Worm (Caenorhabditis elegans) whole organism, late embryonic: Measurements from ENCODE around the gene F49E12.7.

Experiments
- C08G9.2 ChIP-seq: sonication (generic microtip); optimal IDR thresholded peaks from 2 replicates; lab custom pipeline; 2016; ENCODE audit warnings: mild to moderate bottlenecking, missing genetic modification characterization, moderate library complexity, missing compliant biosample characterization
- F13H6.1 ChIP-seq: sonication (generic microtip); optimal IDR thresholded peaks from 2 replicates; lab custom pipeline; 2016; ENCODE audit warnings: missing genetic modification characterization, missing compliant biosample characterization
- T23F11.4 ChIP-seq: fragments of 200-800 bp; sonication (Bioruptor generic); optimal IDR thresholded peaks from 2 replicates; lab custom pipeline; 2018; ENCODE audit warnings: mild to moderate bottlenecking, missing genetic modification characterization, missing compliant biosample characterization
- ceh-14 ChIP-seq: sonication (generic microtip); optimal IDR thresholded peaks from 2 replicates; lab custom pipeline; 2016; ENCODE audit warnings: missing genotype, missing genetic modification characterization, missing compliant biosample characterization
- ceh-18 ChIP-seq: sonication (generic microtip); optimal IDR thresholded peaks from 2 replicates; lab custom pipeline; 2016; ENCODE audit warnings: missing genetic modification characterization, missing compliant biosample characterization
- ceh-19 ChIP-seq: fragments of 200-800 bp; sonication (Bioruptor generic); optimal IDR thresholded peaks from 2 replicates; lab custom pipeline; 2018; ENCODE audit warnings: mild to moderate bottlenecking, missing genetic modification characterization, missing compliant biosample characterization
- ceh-2 ChIP-seq: sonication (generic microtip); optimal IDR thresholded peaks from 2 replicates; lab custom pipeline; 2016; ENCODE audit warnings: missing genotype, missing genetic modification characterization, missing compliant biosample characterization
- ceh-22 ChIP-seq: sonication (generic microtip); optimal IDR thresholded peaks from 2 replicates; lab custom pipeline; 2017; ENCODE audit warnings: missing biosample characterization, missing genetic modification characterization
- ceh-24 ChIP-seq: sonication (generic microtip); optimal IDR thresholded peaks from 2 replicates; lab custom pipeline; 2016; ENCODE audit warnings: mild to moderate bottlenecking, missing genetic modification characterization, missing compliant biosample characterization
- ceh-31 ChIP-seq: sonication (generic microtip); optimal IDR thresholded peaks from 2 replicates; lab custom pipeline; 2016; ENCODE audit warnings: missing genetic modification characterization, missing compliant biosample characterization
- ceh-34 ChIP-seq: sonication (generic microtip); optimal IDR thresholded peaks from 2 replicates; lab custom pipeline; 2016; ENCODE audit warnings: mild to moderate bottlenecking, missing genetic modification characterization, missing compliant biosample characterization
- ceh-9 ChIP-seq: sonication (generic microtip); optimal IDR thresholded peaks from 2 replicates; lab custom pipeline; 2016; ENCODE audit warnings: mild to moderate bottlenecking, missing genetic modification characterization, inconsistent platforms, missing compliant biosample characterization
- dmd-4 ChIP-seq: sonication (generic microtip); optimal IDR thresholded peaks from 2 replicates; lab custom pipeline; 2016; ENCODE audit warnings: borderline replicate concordance, missing genetic modification characterization, missing compliant biosample characterization
- elt-2 ChIP-seq: sonication (generic microtip); optimal IDR thresholded peaks from 2 replicates; lab custom pipeline; 2016; ENCODE audit warnings: missing genetic modification reagents, missing genetic modification characterization, missing compliant biosample characterization
- ets-4 ChIP-seq: sonication (generic microtip); optimal IDR thresholded peaks from 2 replicates; lab custom pipeline; 2016; ENCODE audit warnings: missing genetic modification characterization, missing compliant biosample characterization
- eyg-1 ChIP-seq: sonication (generic microtip); optimal IDR thresholded peaks from 2 replicates; lab custom pipeline; 2016; ENCODE audit warnings: missing genotype, missing genetic modification characterization, missing compliant biosample characterization
- fax-1 ChIP-seq: sonication (generic microtip); optimal IDR thresholded peaks from 2 replicates; lab custom pipeline; 2016; ENCODE audit warnings: missing genotype, missing genetic modification characterization, missing compliant biosample characterization
- fkh-6 ChIP-seq: sonication (generic microtip); optimal IDR thresholded peaks from 2 replicates; lab custom pipeline; 2016; ENCODE audit warnings: missing genetic modification characterization, missing compliant biosample characterization
- hlh-13 ChIP-seq: fragments of 200-800 bp; sonication (Bioruptor generic); optimal IDR thresholded peaks from 2 replicates; lab custom pipeline; 2018; ENCODE audit warnings: mild to moderate bottlenecking, missing genetic modification characterization, missing compliant biosample characterization
- hlh-8 ChIP-seq: sonication (generic microtip); optimal IDR thresholded peaks from 2 replicates; lab custom pipeline; 2016; ENCODE audit warnings: missing genotype, missing genetic modification characterization, missing compliant biosample characterization
- lin-11 ChIP-seq: fragments of 200-800 bp; sonication (Bioruptor generic); optimal IDR thresholded peaks from 2 replicates; lab custom pipeline; 2018; ENCODE audit warnings: mild to moderate bottlenecking, missing genetic modification characterization, missing compliant biosample characterization
- madf-2 ChIP-seq: sonication (generic microtip); optimal IDR thresholded peaks from 2 replicates; lab custom pipeline; 2017; ENCODE audit warnings: missing genetic modification characterization, missing compliant biosample characterization
- nfya-1 ChIP-seq: sonication (generic microtip); optimal IDR thresholded peaks from 2 replicates; lab custom pipeline; 2017; ENCODE audit warnings: missing genetic modification characterization, mild to moderate bottlenecking, missing compliant biosample characterization, antibody characterized with exemption, moderate library complexity
- nhr-11 ChIP-seq: fragments of 150-350 bp; optimal IDR thresholded peaks from 2 replicates; lab custom pipeline; 2014; ENCODE audit warnings: missing biosample characterization, missing genetic modification characterization
- nhr-232 ChIP-seq: sonication (generic microtip); optimal IDR thresholded peaks from 2 replicates; lab custom pipeline; 2016; ENCODE audit warnings: missing genetic modification characterization, missing compliant biosample characterization
- npax-4 ChIP-seq: sonication (generic microtip); optimal IDR thresholded peaks from 2 replicates; lab custom pipeline; 2016; ENCODE audit warnings: missing genetic modification characterization, missing compliant biosample characterization
- odd-2 ChIP-seq: sonication (generic microtip); optimal IDR thresholded peaks from 2 replicates; lab custom pipeline; 2017; ENCODE audit warnings: antibody characterized with exemption, mild to moderate bottlenecking, missing genetic modification characterization, missing compliant biosample characterization
- pag-3 ChIP-seq: sonication (generic microtip); optimal IDR thresholded peaks from 2 replicates; lab custom pipeline; 2016; ENCODE audit warnings: missing compliant biosample characterization, missing genetic modification characterization, borderline replicate concordance
- pat-9 ChIP-seq: fragments of 200-800 bp; sonication (Bioruptor generic); optimal IDR thresholded peaks from 2 replicates; lab custom pipeline; 2018; ENCODE audit warnings: mild to moderate bottlenecking, missing genetic modification characterization, moderate library complexity, missing compliant biosample characterization
- pax-1 ChIP-seq: fragments of 150-350 bp; optimal IDR thresholded peaks from 2 replicates; lab custom pipeline; 2014; ENCODE audit warnings: missing biosample characterization, missing genetic modification characterization
- pha-2 ChIP-seq: sonication (generic microtip); optimal IDR thresholded peaks from 2 replicates; lab custom pipeline; 2017; ENCODE audit warnings: mild to moderate bottlenecking, missing genetic modification characterization, missing compliant biosample characterization
- pqm-1 ChIP-seq: sonication (generic microtip); optimal IDR thresholded peaks from 2 replicates; lab custom pipeline; 2016; ENCODE audit warnings: missing genetic modification characterization, missing compliant biosample characterization
- pros-1 ChIP-seq: fragments of 150-350 bp; optimal IDR thresholded peaks from 2 replicates; lab custom pipeline; 2014; ENCODE audit warnings: missing biosample characterization, missing genetic modification reagents, missing genetic modification characterization
- ref-2 ChIP-seq: sonication (generic microtip); optimal IDR thresholded peaks from 2 replicates; lab custom pipeline; 2016; ENCODE audit warnings: missing genetic modification characterization, missing compliant biosample characterization
- syd-9 ChIP-seq: sonication (generic microtip); optimal IDR thresholded peaks from 2 replicates; lab custom pipeline; 2016; ENCODE audit warnings: mild to moderate bottlenecking, missing genetic modification characterization, moderate library complexity, missing compliant biosample characterization
- tbx-7 ChIP-seq: sonication (generic microtip); optimal IDR thresholded peaks from 2 replicates; lab custom pipeline; 2016; ENCODE audit warnings: missing genotype, missing genetic modification characterization, missing compliant biosample characterization
- ttx-3 ChIP-seq: sonication (generic microtip); optimal IDR thresholded peaks from 2 replicates; lab custom pipeline; 2016; ENCODE audit warnings: missing genetic modification reagents, missing genetic modification characterization, missing compliant biosample characterization
- unc-42 ChIP-seq: sonication (generic microtip); optimal IDR thresholded peaks from 2 replicates; lab custom pipeline; 2016; ENCODE audit warnings: missing genotype, missing genetic modification characterization, missing compliant biosample characterization
- unc-86 ChIP-seq: sonication (generic microtip); optimal IDR thresholded peaks from 2 replicates; lab custom pipeline; 2016; ENCODE audit warnings: missing genetic modification characterization, missing compliant biosample characterization
- ztf-16 ChIP-seq: sonication (generic microtip); optimal IDR thresholded peaks from 2 replicates; lab custom pipeline; 2017; ENCODE audit warnings: missing genetic modification characterization, missing compliant biosample characterization

Gene F49E12.7

DNA sequence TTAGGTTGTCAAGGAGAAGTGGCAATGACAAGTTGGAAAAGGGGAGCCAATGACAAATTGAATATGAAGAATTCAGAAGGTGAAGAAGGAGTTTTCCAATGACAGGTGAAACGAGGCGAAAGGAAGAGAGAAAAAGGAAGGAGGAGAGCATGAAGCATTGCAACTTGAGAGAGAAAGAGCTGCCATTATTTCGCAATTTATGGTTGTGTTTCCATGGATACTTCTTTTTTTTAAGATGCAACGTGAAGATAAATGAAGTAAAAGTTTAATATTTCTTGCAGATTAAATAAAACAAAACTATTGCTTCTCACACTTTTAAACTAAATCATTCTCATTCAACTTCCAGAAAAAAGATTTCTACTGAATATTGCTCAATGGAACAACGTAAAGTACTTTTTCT, 1.7 kb downstream of the F49E12.7 start, which contains the start of gene F49E12.8:
TSS of gene F49E12.8 (minus strand) at position 101 of the 400 bp plus-strand sequence.
- TF ChIP-seq dmd-4 (tag; lab: Kevin White, UChicago) (no peak), fax-1 (no peak), pax-1 (no peak), eyg-1 (tag; lab: Kevin White, UChicago) (no peak), unc-86 (tag; lab: Kevin White, UChicago) (no peak), nfya-1 (tag; lab: Kevin White, UChicago) (no peak), pros-1 (no peak), hlh-13 (GFP tag; lab: Kevin White, UChicago) (no peak), ttx-3 (no peak), pag-3 (tag; lab: Kevin White, UChicago) (no peak), lin-11 (tag; lab: Kevin White, UChicago) (no peak), npax-4 (tag; lab: Kevin White, UChicago) (no peak), nhr-232 (no peak), madf-2 (tag; lab: Kevin White, UChicago) (no peak), ceh-31 (tag; lab: Kevin White, UChicago) (no peak), ceh-9 (no peak), hlh-8 (no peak), fkh-6 (tag; lab: Kevin White, UChicago) (no peak), odd-2 (no peak), ceh-18 (no peak)

DNA sequence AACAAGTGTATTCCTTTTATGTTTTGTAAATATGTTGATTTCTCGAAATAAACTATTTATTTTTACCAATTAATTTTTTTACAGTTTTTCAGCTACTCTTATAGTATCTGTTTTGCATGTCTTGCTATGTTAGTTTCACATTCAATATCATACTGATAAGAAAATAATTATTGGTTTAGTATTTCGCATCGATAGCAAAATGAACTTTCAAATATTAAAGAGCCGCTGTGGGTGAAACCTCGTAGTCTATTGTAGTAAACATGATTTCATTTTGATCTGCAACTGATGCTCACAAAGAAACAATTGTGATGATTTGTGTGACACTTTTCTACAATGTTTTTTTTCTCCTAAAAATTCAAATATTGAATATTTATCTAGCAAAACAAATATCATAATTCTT, 3.7 kb downstream of the F49E12.7 start:
- TF ChIP-seq ceh-2, result no peak
- TF ChIP-seq ets-4 (tag; lab: Kevin White, UChicago), result no peak
- no peak for TF ChIP-seq unc-42 (tag; lab: Kevin White, UChicago)
- no peak for TF ChIP-seq tbx-7 (tag; lab: Kevin White, UChicago)
- TF ChIP-seq ceh-14 (tag; lab: Kevin White, UChicago), result no peak
- TF ChIP-seq ceh-9, result no peak
- TF ChIP-seq elt-2, result no peak
- TF ChIP-seq hlh-8, result no peak
- no peak for TF ChIP-seq pax-1
- no peak for TF ChIP-seq ceh-24 (tag; lab: Kevin White, UChicago)
- TF ChIP-seq F13H6.1 (tag; lab: Kevin White, UChicago), result no peak

DNA sequence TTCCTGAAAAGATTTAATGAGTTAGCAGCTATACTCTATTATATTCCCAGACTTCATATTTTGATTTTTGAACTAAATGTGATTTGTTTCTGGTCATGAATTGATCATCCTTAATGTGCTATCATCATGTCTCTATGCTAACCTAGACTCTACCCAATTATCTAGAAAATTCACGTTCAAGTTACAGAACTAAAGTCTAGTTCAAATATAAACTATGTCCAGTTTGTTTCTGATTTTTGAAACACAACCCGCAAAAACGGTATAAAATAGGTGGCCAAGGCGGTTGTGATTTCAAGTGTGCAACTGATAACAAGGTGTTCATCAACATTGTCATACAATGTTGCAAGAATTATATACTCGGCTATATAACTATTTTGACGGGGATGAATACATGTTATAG, 5.2 kb downstream of the F49E12.7 start, which contains the start of gene F49E12.10:
TSS of gene F49E12.10 (plus strand) at position 301 of the 400 bp plus-strand sequence.
- no peak for TF ChIP-seq pros-1
- TF ChIP-seq dmd-4 (tag; lab: Kevin White, UChicago), result no peak
- TF ChIP-seq ceh-22 (tag; lab: Kevin White, UChicago), result no peak
- TF ChIP-seq nhr-11 (tag; lab: Kevin White, UChicago), result no peak
- TF ChIP-seq pqm-1 (tag; lab: Kevin White, UChicago), result no peak
- TF ChIP-seq pat-9 (tag; lab: Kevin White, UChicago), result no peak

DNA sequence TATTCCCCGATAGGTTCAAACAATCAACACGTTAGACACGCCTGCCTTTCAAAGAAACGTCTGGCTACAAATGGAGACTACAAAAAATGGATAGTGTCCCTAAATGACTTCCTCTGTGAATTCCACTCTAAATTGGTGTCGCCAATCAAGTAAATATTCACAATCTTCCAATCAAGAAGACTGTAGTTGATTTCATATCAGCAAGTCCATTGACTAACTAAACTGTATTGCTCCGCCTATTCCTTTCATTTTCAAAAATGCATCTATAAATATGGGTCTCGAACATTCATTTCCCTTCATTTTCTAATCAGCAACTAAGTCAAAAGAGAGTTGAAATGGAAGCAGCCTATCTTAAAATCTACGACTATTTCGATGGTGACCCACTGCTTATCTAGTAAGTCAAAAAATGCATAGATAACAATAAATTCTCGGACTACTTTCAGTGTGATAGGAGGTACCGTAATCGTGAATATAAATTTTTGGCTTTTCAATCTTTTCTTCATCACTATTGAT, 7.9 kb downstream of the F49E12.7 start, which contains the start of gene drd-1:
TSS of gene drd-1 (plus strand) at position 51 of the 513 bp plus-strand sequence.
- TF ChIP-seq fax-1 (no peak), elt-2 (peak; percentile 68), nfya-1 (tag; lab: Kevin White, UChicago) (no peak), ceh-31 (tag; lab: Kevin White, UChicago) (no peak), ztf-16 (no peak)

DNA sequence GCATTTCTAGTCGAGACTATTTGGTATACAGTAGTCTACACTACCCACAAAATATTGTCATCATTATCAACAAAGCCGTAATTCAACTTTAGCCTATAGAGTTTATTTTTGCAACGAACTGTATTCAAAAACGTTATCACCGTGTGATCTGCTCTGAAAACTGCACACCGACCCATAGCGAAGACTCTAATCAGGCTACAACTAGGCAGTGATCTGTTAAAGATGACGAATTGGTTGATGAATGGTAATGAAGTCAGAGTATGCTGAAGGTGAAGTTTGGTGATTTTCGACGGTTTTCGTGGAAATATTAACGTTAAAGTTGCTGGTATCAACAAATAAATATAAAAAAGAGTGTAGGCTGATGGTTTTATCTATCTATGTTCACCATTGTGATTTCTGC, 9.0 kb downstream of the F49E12.7 start:
- no peak for TF ChIP-seq eyg-1 (tag; lab: Kevin White, UChicago)
- no peak for TF ChIP-seq C08G9.2 (tag; lab: Kevin White, UChicago)
- no peak for TF ChIP-seq ceh-19 (GFP tag; lab: Kevin White, UChicago)
- no peak for TF ChIP-seq nhr-232
- no peak for TF ChIP-seq dmd-4 (tag; lab: Kevin White, UChicago)
- TF ChIP-seq ref-2, result no peak
- no peak for TF ChIP-seq pha-2 (tag; lab: Kevin White, UChicago)
- no peak for TF ChIP-seq pros-1
- no peak for TF ChIP-seq T23F11.4 (GFP tag; lab: Kevin White, UChicago)
- no peak for TF ChIP-seq lin-11 (tag; lab: Kevin White, UChicago)
- no peak for TF ChIP-seq pax-1
- TF ChIP-seq syd-9 (tag; lab: Kevin White, UChicago), result no peak
- TF ChIP-seq F13H6.1 (tag; lab: Kevin White, UChicago), result no peak
- TF ChIP-seq ceh-34, result no peak
